Fruit fly (Drosophila melanogaster): Measurements from ENCODE around the gene ND-B18.
A peak's percentile ranks its signal among the peaks of the same experiment; 100 is the strongest.

ND-B18 gene

DNA sequence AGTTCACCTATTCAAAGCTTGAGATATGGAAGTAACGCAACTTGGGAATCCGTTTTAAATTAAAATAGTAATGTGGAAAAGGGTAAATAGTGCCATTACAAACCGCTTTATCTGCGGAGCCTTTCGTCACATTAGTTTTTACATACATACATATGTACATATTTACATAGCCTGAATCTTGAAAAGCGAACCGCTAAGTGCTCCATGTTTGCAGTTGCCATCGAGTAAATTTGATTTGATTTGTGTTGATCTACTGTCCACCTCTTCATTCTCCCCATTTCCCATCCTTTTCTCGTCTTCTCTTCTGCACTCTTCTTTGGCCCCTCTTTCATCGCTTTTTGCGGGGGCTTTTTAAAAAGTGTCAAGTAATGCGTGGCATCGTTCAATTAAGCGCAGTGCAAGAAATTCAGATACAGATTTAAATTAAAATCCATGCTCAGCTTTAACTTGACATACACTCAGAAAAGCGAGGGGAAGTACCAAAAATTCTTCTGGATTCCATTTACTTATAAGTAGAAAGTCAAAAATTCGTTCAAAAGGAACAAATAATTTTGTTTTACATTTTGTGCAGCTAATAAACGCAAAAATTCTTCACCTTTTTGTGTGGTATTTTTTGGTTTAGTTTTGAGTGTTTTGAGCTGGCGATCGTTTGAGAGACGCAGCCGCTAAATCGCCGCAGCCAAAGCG is 20.4 kb upstream of the ND-B18 start (continued):
- TF ChIP-seq Jra (GFP tag; optimal IDR thresholded peaks at IDR 0.05) (no peak), Hr83 (GFP tag; optimal IDR thresholded peaks at IDR 0.05; ENCODE audit: poor library complexity, severe bottlenecking) (no peak), Dif (GFP tag; optimal IDR thresholded peaks at IDR 0.05; ENCODE audit: partially characterized antibody) (peak; percentile 70), fru (GFP tag; optimal IDR thresholded peaks at IDR 0.05) (peak; percentile 83)

DNA sequence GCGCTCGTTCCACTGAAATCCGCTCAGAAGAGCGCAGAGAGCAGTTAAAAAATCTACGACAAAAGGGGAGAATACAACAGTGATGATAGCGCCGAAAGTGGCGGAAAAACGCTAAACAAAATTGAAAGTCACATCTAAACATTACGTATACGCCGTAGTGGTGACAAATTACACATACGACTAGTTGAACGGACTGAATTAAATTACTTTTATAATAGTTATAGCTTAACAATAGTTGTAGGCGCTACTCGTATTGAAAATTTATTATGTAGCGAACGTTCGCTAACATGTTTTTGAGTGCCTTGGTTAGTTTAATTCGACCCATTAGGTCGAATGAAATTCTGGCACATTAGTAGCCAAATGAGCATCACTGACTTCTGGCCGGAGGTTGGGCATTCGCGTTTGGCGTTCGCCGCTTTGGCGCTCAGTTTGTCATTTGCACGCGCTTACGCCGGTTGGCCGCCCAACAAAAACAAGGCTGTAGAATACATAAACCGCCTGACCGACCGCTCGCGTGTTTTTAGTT is 19.8 kb upstream of the ND-B18 start, which contains the start of gene CG5541:
Gene CG5541 (plus strand): TSS at position 424 of the 526 bp plus-strand sequence.
- TF ChIP-seq Abd-B (GFP tag; optimal IDR thresholded peaks at IDR 0.05), result no peak
- peak; percentile 2 for TF ChIP-seq sv (GFP tag; optimal IDR thresholded peaks at IDR 0.05)
- peak; percentile 54 for TF ChIP-seq Sp1 (GFP tag; optimal IDR thresholded peaks at IDR 0.05)
- no peak for TF ChIP-seq CG32264 (GFP tag; optimal IDR thresholded peaks at IDR 0.05)
- TF ChIP-seq Mio (GFP tag; optimal IDR thresholded peaks at IDR 0.05), result no peak
- no peak for TF ChIP-seq lola (GFP tag; optimal IDR thresholded peaks at IDR 0.05)
- TF ChIP-seq CG9705 (GFP tag; optimal IDR thresholded peaks at IDR 0.05), result peak; percentile 28
- no peak for TF ChIP-seq psq (GFP tag; optimal IDR thresholded peaks at IDR 0.05)
- TF ChIP-seq Dfd (GFP tag; optimal IDR thresholded peaks at IDR 0.05), result no peak
- TF ChIP-seq woc (GFP tag; optimal IDR thresholded peaks at IDR 0.05), result peak; percentile 86
- no peak for TF ChIP-seq N (GFP tag; optimal IDR thresholded peaks at IDR 0.05)
- no peak for TF ChIP-seq brk (GFP tag; optimal IDR thresholded peaks at IDR 0.05)
- TF ChIP-seq GATAd (GFP tag; optimal IDR thresholded peaks at IDR 0.05), result no peak
- TF ChIP-seq foxo (GFP tag; optimal IDR thresholded peaks at IDR 0.05), result peak in 1 of 2 experiments; percentile 35
- no peak for TF ChIP-seq fru (GFP tag; optimal IDR thresholded peaks at IDR 0.05)
- TF ChIP-seq dsf (GFP tag; optimal IDR thresholded peaks at IDR 0.05; ENCODE audit: borderline replicate concordance), result no peak
- no peak for TF ChIP-seq Vsx2 (GFP tag; optimal IDR thresholded peaks at IDR 0.05; ENCODE audit: partially characterized antibody)
- TF ChIP-seq rgr (GFP tag; optimal IDR thresholded peaks at IDR 0.05), result no peak
- TF ChIP-seq ey (GFP tag; optimal IDR thresholded peaks at IDR 0.05), result peak; percentile 57
- TF ChIP-seq CrebA (GFP tag; optimal IDR thresholded peaks at IDR 0.05; ENCODE audit: borderline replicate concordance), result no peak
- TF ChIP-seq HLH106 (tag; optimal IDR thresholded peaks at IDR 0.05), result peak; percentile 23
- TF ChIP-seq jim (GFP tag; optimal IDR thresholded peaks at IDR 0.05), result no peak
- TF ChIP-seq OdsH (GFP tag; optimal IDR thresholded peaks at IDR 0.05), result peak; percentile 24
- TF ChIP-seq Myc (optimal IDR thresholded peaks at IDR 0.05), result peak; percentile 96
- TF ChIP-seq sage (GFP tag; optimal IDR thresholded peaks at IDR 0.05), result no peak
- TF ChIP-seq dmrt93B (GFP tag; optimal IDR thresholded peaks at IDR 0.05), result peak; percentile 44
- no peak for TF ChIP-seq Hnf4 (GFP tag; optimal IDR thresholded peaks at IDR 0.05)
- TF ChIP-seq Jra (GFP tag; optimal IDR thresholded peaks at IDR 0.05), result no peak
- no peak for TF ChIP-seq pan (optimal IDR thresholded peaks at IDR 0.05)
- no peak for TF ChIP-seq Hr83 (GFP tag; optimal IDR thresholded peaks at IDR 0.05; ENCODE audit: poor library complexity, severe bottlenecking)
- no peak for TF ChIP-seq tai (GFP tag; optimal IDR thresholded peaks at IDR 0.05)
- no peak for TF ChIP-seq usp (GFP tag; optimal IDR thresholded peaks at IDR 0.05)
- TF ChIP-seq dl (GFP tag; optimal IDR thresholded peaks at IDR 0.05; ENCODE audit: insufficient read depth in 1 of 2, partially characterized antibody in 2 of 2), result peak; percentile 67 to 75
- no peak for TF ChIP-seq Rel (GFP tag; optimal IDR thresholded peaks at IDR 0.05)
- TF ChIP-seq Rel (tag; optimal IDR thresholded peaks at IDR 0.05), result no peak
- TF ChIP-seq h (GFP tag; optimal IDR thresholded peaks at IDR 0.05), result peak; percentile 52
- TF ChIP-seq Hr78 (GFP tag; optimal IDR thresholded peaks at IDR 0.05), result no peak
- TF ChIP-seq Dif (GFP tag; optimal IDR thresholded peaks at IDR 0.05; ENCODE audit: partially characterized antibody), result no peak
- peak; percentile 5 for TF ChIP-seq br (GFP tag; optimal IDR thresholded peaks at IDR 0.05)

Measured in whole organism, wandering third instar larva.